Worm (Caenorhabditis elegans) whole organism, early embryonic: ENCODE data around the gene C18G1.9.
"Not testable (repeated sequence)": the region's sequence is repeated elsewhere in the genome, so short reads cannot be mapped to it uniquely, and the experiment has no call there.

Source experiments
- B0310.2 ChIP-seq: sonication (generic microtip); optimal IDR thresholded peaks from 2 replicates; lab custom pipeline; 2016; ENCODE audit warnings: mild to moderate bottlenecking, missing genetic modification characterization, missing compliant biosample characterization
- F13C5.2 ChIP-seq: sonication (generic microtip); optimal IDR thresholded peaks from 2 replicates; lab custom pipeline; 2017; ENCODE audit warnings: mild to moderate bottlenecking, missing genetic modification characterization, inconsistent platforms, missing compliant biosample characterization
- aly-1 ChIP-seq: sonication (generic microtip); optimal IDR thresholded peaks from 2 replicates; lab custom pipeline; 2016; ENCODE audit warnings: missing genetic modification characterization, missing compliant biosample characterization
- ama-1 ChIP-seq: fragments of 150-350 bp; optimal IDR thresholded peaks from 2 replicates; lab custom pipeline; 2014
- ceh-13 ChIP-seq: fragments of 200-800 bp; sonication (Bioruptor generic); optimal IDR thresholded peaks from 2 replicates; lab custom pipeline; 2018; ENCODE audit warnings: mild to moderate bottlenecking, missing genetic modification characterization, missing compliant biosample characterization
- ceh-36 ChIP-seq: sonication (generic microtip); optimal IDR thresholded peaks from 2 replicates; lab custom pipeline; 2016; ENCODE audit warnings: missing genetic modification characterization, inconsistent platforms, missing compliant biosample characterization
- ets-7 ChIP-seq: sonication (generic microtip); optimal IDR thresholded peaks from 2 replicates; lab custom pipeline; 2016; ENCODE audit warnings: missing genotype, missing genetic modification characterization, missing compliant biosample characterization
- flt-1 ChIP-seq: fragments of 200-800 bp; sonication (Bioruptor generic); IDR thresholded peaks from 2 replicates; pipeline ENCODE4 v1.3.6; 2022; ENCODE audit warnings: missing genetic modification characterization, missing compliant biosample characterization
- hmbx-1 ChIP-seq: sonication (generic microtip); optimal IDR thresholded peaks from 2 replicates; lab custom pipeline; 2016; ENCODE audit warnings: mild to moderate bottlenecking, missing genetic modification characterization, missing compliant biosample characterization
- hmg-4 ChIP-seq: fragments of 200-800 bp; sonication (Bioruptor generic); optimal IDR thresholded peaks from 2 replicates; lab custom pipeline; 2018; ENCODE audit warnings: mild to moderate bottlenecking, missing genetic modification characterization, missing compliant biosample characterization
- hnd-1 ChIP-seq: sonication (generic microtip); optimal IDR thresholded peaks from 2 replicates; lab custom pipeline; 2016; ENCODE audit warnings: missing genetic modification characterization, missing compliant biosample characterization
- pes-1 ChIP-seq: fragments of 200-800 bp; sonication (Bioruptor generic); IDR thresholded peaks from 2 replicates; pipeline ENCODE4 v1.3.6; 2022; ENCODE audit warnings: missing genetic modification reagents, missing genetic modification characterization, missing compliant biosample characterization
- scrt-1 ChIP-seq: fragments of 200-800 bp; sonication (Bioruptor generic); IDR thresholded peaks from 2 replicates; pipeline ENCODE4 v1.3.6; 2022; ENCODE audit warnings: missing genetic modification characterization, missing compliant biosample characterization
- sea-1 ChIP-seq: fragments of 200-800 bp; sonication (Bioruptor generic); conservative IDR thresholded peaks from 2 replicates; pipeline ENCODE4 v1.3.6; 2022; ENCODE audit warnings: missing genetic modification characterization, missing compliant biosample characterization
- tbx-11 ChIP-seq: fragments of 200-800 bp; sonication (Bioruptor generic); IDR thresholded peaks from 2 replicates; pipeline ENCODE4 v1.3.6; 2022; ENCODE audit warnings: missing genetic modification characterization, missing compliant biosample characterization
- tbx-37 ChIP-seq: fragments of 200-800 bp; sonication (Bioruptor generic); conservative IDR thresholded peaks from 2 replicates; pipeline ENCODE4 v1.3.6; 2022; ENCODE audit warnings: missing genetic modification reagents, missing genetic modification characterization, missing compliant biosample characterization
- tra-4 ChIP-seq: sonication (generic microtip); optimal IDR thresholded peaks from 2 replicates; lab custom pipeline; 2017; ENCODE audit warnings: missing genetic modification characterization, missing compliant biosample characterization

The C18G1.9 gene

ce11 chrV:4785333-4785852, 15.9 kb upstream of the C18G1.9 start, which contains the start of the genes Y60C6A.2 and Y60C6A.3:
TSS of gene Y60C6A.2 (minus strand) at chrV:4785433.
TSS of gene Y60C6A.3 (plus strand) at chrV:4785802.
- TF ChIP-seq tbx-11 (GFP tag; lab: Robert Waterston, UW) (no peak), ceh-36 (tag; lab: Kevin White, UChicago) (no peak), hmbx-1 (tag; lab: Kevin White, UChicago) (no peak), tbx-37 (GFP tag; lab: Robert Waterston, UW) (no peak), pes-1 (GFP tag; lab: Robert Waterston, UW) (no peak), ceh-13 (GFP tag; lab: Kevin White, UChicago) (no peak), hmg-4 (GFP tag; lab: Kevin White, UChicago) (no peak), B0310.2 (no peak), aly-1 (tag; lab: Kevin White, UChicago) (no peak), ama-1 (lab: Kevin White, UChicago) (no peak), tra-4 (tag; lab: Kevin White, UChicago) (no peak), ets-7 (no peak), flt-1 (GFP tag; lab: Robert Waterston, UW) (no peak), sea-1 (no peak), hnd-1 (tag; lab: Kevin White, UChicago) (no peak)

ce11 chrV:4783313-4783712, 13.8 kb upstream of the C18G1.9 start, which contains the start of gene Y60C6A.1:
TSS of gene Y60C6A.1 (plus strand) at chrV:4783613.
- TF ChIP-seq tbx-37 (GFP tag; lab: Robert Waterston, UW) (no peak), tbx-11 (GFP tag; lab: Robert Waterston, UW) (no peak), ceh-36 (tag; lab: Kevin White, UChicago) (no peak), hmg-4 (GFP tag; lab: Kevin White, UChicago) (no peak), pes-1 (GFP tag; lab: Robert Waterston, UW) (no peak), hnd-1 (tag; lab: Kevin White, UChicago) (no peak), scrt-1 (GFP tag; lab: Robert Waterston, UW) (no peak), hmbx-1 (tag; lab: Kevin White, UChicago) (no peak), aly-1 (tag; lab: Kevin White, UChicago) (no peak), B0310.2 (no peak)

- TF ChIP-seq scrt-1 (GFP tag; lab: Robert Waterston, UW) (no peak), hmg-4 (GFP tag; lab: Kevin White, UChicago) (no peak), ceh-13 (GFP tag; lab: Kevin White, UChicago) (no peak), F13C5.2 (tag; lab: Kevin White, UChicago) (no peak), hmbx-1 (tag; lab: Kevin White, UChicago) (no peak), ets-7 (no peak), ceh-36 (tag; lab: Kevin White, UChicago) (no peak), hnd-1 (tag; lab: Kevin White, UChicago) (no peak), tbx-11 (GFP tag; lab: Robert Waterston, UW) (no peak), pes-1 (GFP tag; lab: Robert Waterston, UW) (no peak), ama-1 (lab: Kevin White, UChicago) (no peak), aly-1 (tag; lab: Kevin White, UChicago) (no peak), flt-1 (GFP tag; lab: Robert Waterston, UW) (no peak), B0310.2 (no peak), tra-4 (tag; lab: Kevin White, UChicago) (no peak)
These were observed 8.0 kb upstream of the C18G1.9 start, which contains the start of gene C18G1.1 for ce11 chrV:4777388-4777986. TSS of gene C18G1.1 (plus strand) at chrV:4777960.

ce11 chrV:4775140-4775539, 5.6 kb upstream of the C18G1.9 start:
- TF ChIP-seq B0310.2 (no peak), ama-1 (lab: Kevin White, UChicago) (no peak), scrt-1 (GFP tag; lab: Robert Waterston, UW) (no peak), aly-1 (tag; lab: Kevin White, UChicago) (no peak), hmbx-1 (tag; lab: Kevin White, UChicago) (no peak), hnd-1 (tag; lab: Kevin White, UChicago) (no peak), tbx-37 (GFP tag; lab: Robert Waterston, UW) (no peak), F13C5.2 (tag; lab: Kevin White, UChicago) (no peak), ceh-36 (tag; lab: Kevin White, UChicago) (no peak), tbx-11 (GFP tag; lab: Robert Waterston, UW) (no peak)

ce11 chrV:4770408-4770947, 945 bp upstream of the C18G1.9 start, which contains the start of gene elt-7:
TSS of gene elt-7 (plus strand) at chrV:4770670.
- TF ChIP-seq hmbx-1 (tag; lab: Kevin White, UChicago), result no peak
- TF ChIP-seq tra-4 (tag; lab: Kevin White, UChicago), result no peak
- no peak for TF ChIP-seq sea-1
- TF ChIP-seq aly-1 (tag; lab: Kevin White, UChicago), result no peak
- TF ChIP-seq hmg-4 (GFP tag; lab: Kevin White, UChicago), result no peak
- no peak for TF ChIP-seq ama-1 (lab: Kevin White, UChicago)

- TF ChIP-seq B0310.2 (no peak), tbx-11 (GFP tag; lab: Robert Waterston, UW) (no peak), ceh-13 (GFP tag; lab: Kevin White, UChicago) (no peak), tra-4 (tag; lab: Kevin White, UChicago) (no peak), pes-1 (GFP tag; lab: Robert Waterston, UW) (no peak), hmbx-1 (tag; lab: Kevin White, UChicago) (no peak)
These were observed 3.0 kb downstream of the C18G1.9 start, which contains the start of gene C18G1.8 for ce11 chrV:4766501-4766900. TSS of gene C18G1.8 (minus strand) at chrV:4766601.

ce11 chrV:4760674-4761073, 8.9 kb downstream of the C18G1.9 start, which contains the start of gene bgnt-1.4:
TSS of gene bgnt-1.4 (plus strand) at chrV:4760974.
- TF ChIP-seq hmg-4 (GFP tag; lab: Kevin White, UChicago); tbx-11 (GFP tag; lab: Robert Waterston, UW); tra-4 (tag; lab: Kevin White, UChicago): not testable (repeated sequence)
